Worm (Caenorhabditis elegans) whole organism, midembryonic: ENCODE measurements around the gene C11D2.7.

Source experiments
- T22C8.4 ChIP-seq: fragments of 200-800 bp; sonication (Bioruptor generic); IDR thresholded peaks from 2 replicates; pipeline ENCODE4 v1.3.6; 2022; ENCODE audit warnings: missing genetic modification characterization, missing compliant biosample characterization
- flt-1 ChIP-seq: fragments of 200-800 bp; sonication (Bioruptor generic); IDR thresholded peaks from 2 replicates; pipeline ENCODE4 v1.3.6; 2022; ENCODE audit warnings: missing genetic modification characterization, missing compliant biosample characterization
- med-1 ChIP-seq: sonication (generic microtip); optimal IDR thresholded peaks from 2 replicates; lab custom pipeline; 2017; ENCODE audit warnings: missing genetic modification characterization, mild to moderate bottlenecking, missing compliant biosample characterization, antibody characterized with exemption, missing genetic modification reagents; ENCODE audit not compliant: insufficient read depth
- tab-1 ChIP-seq: fragments of 200-800 bp; sonication (Bioruptor generic); IDR thresholded peaks from 2 replicates; pipeline ENCODE4 v1.3.6; 2022; ENCODE audit warnings: missing genetic modification characterization, missing compliant biosample characterization
- ztf-23 ChIP-seq: fragments of 200-800 bp; sonication (Bioruptor generic); IDR thresholded peaks from 2 replicates; pipeline ENCODE4 v1.3.6; 2022; ENCODE audit warnings: missing genetic modification reagents, missing genetic modification characterization, missing compliant biosample characterization
- ztf-29 ChIP-seq: fragments of 200-800 bp; sonication (Bioruptor generic); IDR thresholded peaks from 2 replicates; pipeline ENCODE4 v1.3.6; 2022; ENCODE audit warnings: missing genetic modification reagents, missing genetic modification characterization, missing compliant biosample characterization

- TF ChIP-seq ztf-29 (GFP tag; lab: Robert Waterston, UW), result no peak
- TF ChIP-seq ztf-23 (GFP tag; lab: Robert Waterston, UW), result no peak
- TF ChIP-seq flt-1, result no peak
- TF ChIP-seq T22C8.4 (GFP tag; lab: Robert Waterston, UW), result no peak
- no peak for TF ChIP-seq med-1
- TF ChIP-seq tab-1 (GFP tag; lab: Robert Waterston, UW), result no peak
Observed at ce11 chrIV:6127252-6127930, 27.8 kb downstream of the C11D2.7 start, which contains the start of gene M03D4.4.
